In genomic region chrII:8566806-8567266, ce11 we compare ENCODE assay signal across 4 worm cellular contexts.
TF ChIP-seq lines count a peak whose summit lies in the region.

Gene F54C9.3, minus strand, starts transcription at chrII:8566856.

TF ChIP-seq in whole organism, L1 larva, 84 proteins besides CTCF, POLR2A, EP300 and RAD21 (continued from another document and continues in another):
- TF ChIP-seq egl-27 (tag; optimal IDR thresholded peaks at IDR 0.05; lab: Kevin White, UChicago) (no peak), ama-1 (optimal IDR thresholded peaks at IDR 0.05; lab: Kevin White, UChicago) (peak; percentile 1), skn-1 (tag; optimal IDR thresholded peaks at IDR 0.05; lab: Kevin White, UChicago) (no peak), hlh-17 (GFP tag; optimal IDR thresholded peaks at IDR 0.05; lab: Kevin White, UChicago; ENCODE audit: borderline replicate concordance) (no peak), efl-1 (optimal IDR thresholded peaks at IDR 0.05; lab: Kevin White, UChicago) (no peak), efl-1 (GFP tag; optimal IDR thresholded peaks at IDR 0.05 in 1 of 2; lab: Kevin White, UChicago) (peak in 1 of 2 experiments; percentile 92), unc-62 (GFP tag; optimal IDR thresholded peaks at IDR 0.05; lab: Kevin White, UChicago) (no peak), sox-4 (tag; optimal IDR thresholded peaks at IDR 0.05; lab: Kevin White, UChicago) (no peak), zip-4 (GFP tag; optimal IDR thresholded peaks at IDR 0.05; lab: Kevin White, UChicago) (no peak), ceh-82 (tag; optimal IDR thresholded peaks at IDR 0.05; lab: Kevin White, UChicago) (no peak), unc-86 (tag; optimal IDR thresholded peaks at IDR 0.05; lab: Kevin White, UChicago) (no peak), nhr-19 (GFP tag; conservative IDR thresholded peaks at IDR 0.05; lab: Robert Waterston, UW) (no peak), tlp-1 (tag; optimal IDR thresholded peaks at IDR 0.05; lab: Kevin White, UChicago) (peak; percentile 16), ets-5 (GFP tag; IDR thresholded peaks at IDR 0.05; lab: Robert Waterston, UW) (no peak), vab-15 (tag; optimal IDR thresholded peaks at IDR 0.05; lab: Kevin White, UChicago) (no peak), pax-3 (tag; optimal IDR thresholded peaks at IDR 0.05; lab: Kevin White, UChicago) (no peak), ceh-63 (GFP tag; optimal IDR thresholded peaks at IDR 0.05; lab: Kevin White, UChicago) (no peak), elt-2 (tag; optimal IDR thresholded peaks at IDR 0.05; lab: Kevin White, UChicago) (peak; percentile 85), snu-23 (GFP tag; optimal IDR thresholded peaks at IDR 0.05; lab: Kevin White, UChicago) (no peak), nhr-47 (tag; optimal IDR thresholded peaks at IDR 0.05; lab: Kevin White, UChicago) (no peak), sup-37 (GFP tag; optimal IDR thresholded peaks at IDR 0.05; lab: Kevin White, UChicago) (no peak), alr-1 (tag; optimal IDR thresholded peaks at IDR 0.05; lab: Kevin White, UChicago; ENCODE audit: borderline replicate concordance) (no peak), mab-9 (GFP tag; IDR thresholded peaks at IDR 0.05; lab: Robert Waterston, UW) (no peak), pag-3 (tag; optimal IDR thresholded peaks at IDR 0.05; lab: Kevin White, UChicago; ENCODE audit: borderline replicate concordance, insufficient read depth) (no peak), fkh-4 (tag; optimal IDR thresholded peaks at IDR 0.05; lab: Kevin White, UChicago; ENCODE audit: borderline replicate concordance) (no peak), dpl-1 (GFP tag; optimal IDR thresholded peaks at IDR 0.05; lab: Kevin White, UChicago) (peak in 1 of 3 experiments; percentile 27), snpc-4 (tag; optimal IDR thresholded peaks at IDR 0.05; lab: Kevin White, UChicago) (no peak), efl-3 (GFP tag; optimal IDR thresholded peaks at IDR 0.05; lab: Kevin White, UChicago) (no peak), lsy-2 (tag; optimal IDR thresholded peaks at IDR 0.05; lab: Kevin White, UChicago) (peak in 1 of 2 experiments; percentile 13), mef-2 (tag; optimal IDR thresholded peaks at IDR 0.05; lab: Kevin White, UChicago) (no peak), hlh-4 (tag; optimal IDR thresholded peaks at IDR 0.05; lab: Kevin White, UChicago) (no peak), ceh-8 (GFP tag; optimal IDR thresholded peaks at IDR 0.05; lab: Kevin White, UChicago) (no peak), tbx-2 (tag; optimal IDR thresholded peaks at IDR 0.05; lab: Kevin White, UChicago) (no peak)

TF ChIP-seq in whole organism, L2 larva, 48 proteins besides CTCF, POLR2A, EP300 and RAD21 (continued from another document):
- no peak for TF ChIP-seq unc-62 (GFP tag; optimal IDR thresholded peaks at IDR 0.05; lab: Kevin White, UChicago)
- TF ChIP-seq nhr-25 (tag; optimal IDR thresholded peaks at IDR 0.05; lab: Kevin White, UChicago): no peak
- TF ChIP-seq ztf-1 (GFP tag; conservative IDR thresholded peaks at IDR 0.05; lab: Robert Waterston, UW): no peak
- no peak for TF ChIP-seq lin-13 (GFP tag; optimal IDR thresholded peaks at IDR 0.05; lab: Kevin White, UChicago)
- no peak for TF ChIP-seq mab-5 (tag; optimal IDR thresholded peaks at IDR 0.05; lab: Kevin White, UChicago)
- TF ChIP-seq sma-9 (GFP tag; optimal IDR thresholded peaks at IDR 0.05; lab: Kevin White, UChicago): peak; percentile 13
- TF ChIP-seq sma-9 (tag; optimal IDR thresholded peaks at IDR 0.05; lab: Kevin White, UChicago): no peak
- TF ChIP-seq gmeb-1 (tag; optimal IDR thresholded peaks at IDR 0.05; lab: Kevin White, UChicago): peak; percentile 41
- no peak for TF ChIP-seq sma-3 (GFP tag; optimal IDR thresholded peaks at IDR 0.05; lab: Kevin White, UChicago)
- TF ChIP-seq nhr-6 (tag; optimal IDR thresholded peaks at IDR 0.05; lab: Kevin White, UChicago): no peak
- TF ChIP-seq lsy-2 (tag; optimal IDR thresholded peaks at IDR 0.05; lab: Kevin White, UChicago): peak in 1 of 2 experiments; percentile 11
- TF ChIP-seq elt-1 (tag; optimal IDR thresholded peaks at IDR 0.05; lab: Kevin White, UChicago): no peak
- no peak for TF ChIP-seq blmp-1 (tag; optimal IDR thresholded peaks at IDR 0.05; lab: Kevin White, UChicago; ENCODE audit: insufficient read depth)
- TF ChIP-seq dmd-4 (tag; optimal IDR thresholded peaks at IDR 0.05; lab: Kevin White, UChicago): no peak
- no peak for TF ChIP-seq nhr-21 (tag; optimal IDR thresholded peaks at IDR 0.05; lab: Kevin White, UChicago)
- TF ChIP-seq nhr-10 (tag; optimal IDR thresholded peaks at IDR 0.05; lab: Kevin White, UChicago): no peak
- peak; percentile 98 for TF ChIP-seq fos-1 (tag; optimal IDR thresholded peaks at IDR 0.05; lab: Kevin White, UChicago)
- TF ChIP-seq C34F6.9 (tag; optimal IDR thresholded peaks at IDR 0.05; lab: Kevin White, UChicago): no peak
- no peak for TF ChIP-seq nhr-12 (tag; optimal IDR thresholded peaks at IDR 0.05; lab: Kevin White, UChicago)
- no peak for TF ChIP-seq ZK546.5 (tag; optimal IDR thresholded peaks at IDR 0.05; lab: Kevin White, UChicago)
- no peak for TF ChIP-seq sem-4 (tag; optimal IDR thresholded peaks at IDR 0.05; lab: Kevin White, UChicago)
- no peak for TF ChIP-seq mbf-1 (tag; optimal IDR thresholded peaks at IDR 0.05; lab: Kevin White, UChicago)
- TF ChIP-seq nhr-11 (tag; optimal IDR thresholded peaks at IDR 0.05; lab: Kevin White, UChicago): no peak
- TF ChIP-seq R02D3.7 (tag; optimal IDR thresholded peaks at IDR 0.05; lab: Kevin White, UChicago): no peak
- TF ChIP-seq nhr-77 (tag; optimal IDR thresholded peaks at IDR 0.05; lab: Kevin White, UChicago): no peak
- TF ChIP-seq nhr-237 (tag; optimal IDR thresholded peaks at IDR 0.05; lab: Kevin White, UChicago): no peak
- TF ChIP-seq Y55F3AM.14 (GFP tag; optimal IDR thresholded peaks at IDR 0.05; lab: Kevin White, UChicago): no peak
- no peak for TF ChIP-seq unc-39 (tag; optimal IDR thresholded peaks at IDR 0.05; lab: Kevin White, UChicago)
- TF ChIP-seq nhr-129 (tag; optimal IDR thresholded peaks at IDR 0.05; lab: Kevin White, UChicago): no peak

TF ChIP-seq in whole organism, L3 larva, 47 proteins besides CTCF, POLR2A, EP300 and RAD21 (continued from another document):
- TF ChIP-seq egl-5 (tag; optimal IDR thresholded peaks at IDR 0.05; lab: Kevin White, UChicago) (no peak), nfya-1 (tag; optimal IDR thresholded peaks at IDR 0.05; lab: Kevin White, UChicago; ENCODE audit: insufficient read depth) (no peak), nhr-25 (tag; optimal IDR thresholded peaks at IDR 0.05; lab: Kevin White, UChicago) (no peak), unc-39 (tag; optimal IDR thresholded peaks at IDR 0.05; lab: Kevin White, UChicago) (no peak), fkh-2 (tag; optimal IDR thresholded peaks at IDR 0.05; lab: Kevin White, UChicago) (no peak), jun-1 (tag; optimal IDR thresholded peaks at IDR 0.05; lab: Kevin White, UChicago) (peak; percentile 55), fkh-10 (GFP tag; optimal IDR thresholded peaks at IDR 0.05; lab: Kevin White, UChicago) (no peak)

TF ChIP-seq in whole organism, L4 larva, 104 proteins besides CTCF, POLR2A, EP300 and RAD21 (continued from another document):
- TF ChIP-seq ctbp-1 (GFP tag; IDR thresholded peaks at IDR 0.05; lab: Robert Waterston, UW): no peak
- TF ChIP-seq snpc-1.2 (GFP tag; IDR thresholded peaks at IDR 0.05; lab: Robert Waterston, UW): no peak
- TF ChIP-seq nhr-28 (tag; optimal IDR thresholded peaks at IDR 0.05; lab: Kevin White, UChicago): peak; percentile 95
- TF ChIP-seq dve-1 (tag; optimal IDR thresholded peaks at IDR 0.05; lab: Kevin White, UChicago; ENCODE audit: insufficient read depth): peak; percentile 92
- TF ChIP-seq mep-1 (tag; optimal IDR thresholded peaks at IDR 0.05; lab: Kevin White, UChicago): peak; percentile 68
- TF ChIP-seq hlh-30 (tag; optimal IDR thresholded peaks at IDR 0.05; lab: Kevin White, UChicago; ENCODE audit: insufficient read depth): peak; percentile 50
- TF ChIP-seq ZK337.2 (GFP tag; IDR thresholded peaks at IDR 0.05; lab: Robert Waterston, UW): no peak
- TF ChIP-seq nhr-48 (tag; optimal IDR thresholded peaks at IDR 0.05; lab: Kevin White, UChicago): peak; percentile 30
- peak; percentile 99 for TF ChIP-seq php-3 (GFP tag; IDR thresholded peaks at IDR 0.05; lab: Robert Waterston, UW)
- TF ChIP-seq nhr-102 (tag; optimal IDR thresholded peaks at IDR 0.05; lab: Kevin White, UChicago): peak; percentile 3
- peak; percentile 48 for TF ChIP-seq T20F7.1 (GFP tag; optimal IDR thresholded peaks at IDR 0.05; lab: Kevin White, UChicago)
- peak; percentile 93 for TF ChIP-seq nhr-77 (tag; optimal IDR thresholded peaks at IDR 0.05; lab: Kevin White, UChicago)
TF ChIP-seq in whole organism, L4 larva: peak in this region for 20.
